Fruit fly (Drosophila melanogaster): Measurements from ENCODE around the gene CG9008.

- TF ChIP-seq CTCF (optimal IDR thresholded peaks at IDR 0.05): no peak
- TF ChIP-seq CG8478 (optimal IDR thresholded peaks at IDR 0.05): no peak
Measured at dm6 chr2L:13820948-13821347, 41.0 kb upstream of the CG9008 start, which contains the start of gene b.

All from S2 (cell line).